Fruit fly (Drosophila melanogaster): Measurements from ENCODE around the gene ncm.

dm6 chr2L:18481064-18481463, 32.3 kb upstream of the ncm start:
- TF ChIP-seq Pif1B (GFP tag; optimal IDR thresholded peaks at IDR 0.05) (no peak), CG9948 (tag; optimal IDR thresholded peaks at IDR 0.05) (no peak), Pif1A (GFP tag; optimal IDR thresholded peaks at IDR 0.05) (no peak), D1 (tag; optimal IDR thresholded peaks at IDR 0.05) (no peak), gl (tag; optimal IDR thresholded peaks at IDR 0.05) (no peak), CG34367 (tag; optimal IDR thresholded peaks at IDR 0.05) (no peak), CG8159 (tag; optimal IDR thresholded peaks at IDR 0.05) (no peak), CG17806 (tag; optimal IDR thresholded peaks at IDR 0.05) (no peak), CG15710 (tag; optimal IDR thresholded peaks at IDR 0.05) (no peak)

All from whole organism, pupa.